Fruit fly (Drosophila melanogaster) whole organism, embryonic: ENCODE results near the gene CG45066.

Experiments used
- B-H1 ChIP-seq: fragments of 200-800 bp; sonication (Bioruptor generic); IDR thresholded peaks from 3 replicates; pipeline ENCODE4 v1.3.6; 2022; ENCODE audit warnings: missing biosample characterization, missing genetic modification characterization
- Bteb2 ChIP-seq: fragments of 200-800 bp; sonication (Bioruptor generic); optimal IDR thresholded peaks from 2 replicates; lab custom pipeline; 2016; ENCODE audit warnings: missing biosample characterization, missing genetic modification characterization
- CG10274 ChIP-seq: fragments of 200-800 bp; sonication (Bioruptor generic); optimal IDR thresholded peaks from 3 replicates; lab custom pipeline; 2017; ENCODE audit warnings: missing biosample characterization, mild to moderate bottlenecking, missing genetic modification characterization
- CG11723 ChIP-seq: fragments of 200-800 bp; sonication (Bioruptor generic); optimal IDR thresholded peaks from 2 replicates; lab custom pipeline; 2017; ENCODE audit warnings: missing biosample characterization, mild to moderate bottlenecking, missing genetic modification characterization
- CG12744 ChIP-seq: fragments of 200-800 bp; sonication (Bioruptor generic); optimal IDR thresholded peaks from 2 replicates; lab custom pipeline; 2016; ENCODE audit warnings: missing biosample characterization, missing genetic modification characterization
- CG12769 ChIP-seq: fragments of 200-800 bp; sonication (Bioruptor generic); optimal IDR thresholded peaks from 2 replicates; lab custom pipeline; 2019; ENCODE audit warnings: missing biosample characterization, mild to moderate bottlenecking, missing genetic modification characterization, moderate library complexity
- CG12942 ChIP-seq: fragments of 200-800 bp; sonication (Bioruptor generic); optimal IDR thresholded peaks from 3 replicates; lab custom pipeline; 2016; ENCODE audit warnings: missing biosample characterization, missing genetic modification characterization
- CG13296 ChIP-seq: fragments of 200-800 bp; sonication (Bioruptor generic); optimal IDR thresholded peaks from 3 replicates; lab custom pipeline; 2018; ENCODE audit warnings: missing biosample characterization, mild to moderate bottlenecking, missing genetic modification characterization
- CG17359 ChIP-seq: fragments of 200-800 bp; sonication (Bioruptor generic); optimal IDR thresholded peaks from 3 replicates; lab custom pipeline; 2018; ENCODE audit warnings: missing biosample characterization, mild to moderate bottlenecking, missing genetic modification characterization, moderate library complexity
- CG17802 ChIP-seq: fragments of 200-800 bp; sonication (Bioruptor generic); optimal IDR thresholded peaks from 2 replicates; lab custom pipeline; 2018; ENCODE audit warnings: missing biosample characterization, mild to moderate bottlenecking, missing genetic modification characterization, moderate library complexity
- CG2712 ChIP-seq: fragments of 200-800 bp; optimal IDR thresholded peaks from 3 replicates; lab custom pipeline; 2019; ENCODE audit warnings: missing biosample characterization, mild to moderate bottlenecking, missing genetic modification characterization, moderate library complexity
- CG32772 ChIP-seq: fragments of 200-800 bp; sonication (Bioruptor generic); IDR thresholded peaks from 2 replicates; pipeline ENCODE4 v1.3.6; 2022; ENCODE audit warnings: missing biosample characterization, missing genetic modification characterization
- CG33213 ChIP-seq: fragments of 200-800 bp; sonication (Bioruptor generic); optimal IDR thresholded peaks from 3 replicates; lab custom pipeline; 2016; ENCODE audit warnings: missing biosample characterization, missing genetic modification characterization
- CG3407 ChIP-seq: fragments of 200-800 bp; sonication (Bioruptor generic); optimal IDR thresholded peaks from 2 replicates; lab custom pipeline; 2018; ENCODE audit warnings: missing biosample characterization, mild to moderate bottlenecking, missing genetic modification characterization
- CG7357 ChIP-seq: fragments of 200-800 bp; sonication (Bioruptor generic); IDR thresholded peaks from 3 replicates; pipeline ENCODE4 v1.3.6; 2022; ENCODE audit warnings: missing biosample characterization, missing genetic modification characterization
- CG8359 ChIP-seq: fragments of 200-800 bp; sonication (Bioruptor generic); optimal IDR thresholded peaks from 2 replicates; lab custom pipeline; 2017; ENCODE audit warnings: missing biosample characterization, mild to moderate bottlenecking, missing genetic modification characterization, borderline replicate concordance
- CG8924 ChIP-seq: fragments of 200-800 bp; optimal IDR thresholded peaks from 3 replicates; lab custom pipeline; 2019; ENCODE audit warnings: missing biosample characterization, mild to moderate bottlenecking, missing genetic modification characterization, moderate library complexity
- CG9817 ChIP-seq: fragments of 200-800 bp; sonication (Bioruptor generic); optimal IDR thresholded peaks from 2 replicates; lab custom pipeline; 2018; ENCODE audit warnings: missing biosample characterization, mild to moderate bottlenecking, missing genetic modification characterization, moderate library complexity
- CG9876 ChIP-seq: fragments of 200-800 bp; sonication (Bioruptor generic); optimal IDR thresholded peaks from 2 replicates; lab custom pipeline; 2016; ENCODE audit warnings: missing biosample characterization, missing genetic modification characterization
- Camta ChIP-seq: fragments of 200-800 bp; sonication (Bioruptor generic); optimal IDR thresholded peaks from 2 replicates; lab custom pipeline; 2016; ENCODE audit warnings: missing biosample characterization, missing genetic modification characterization
- Dek ChIP-seq: fragments of 200-800 bp; sonication (Bioruptor generic); optimal IDR thresholded peaks from 3 replicates; lab custom pipeline; 2019; ENCODE audit warnings: missing biosample characterization, mild to moderate bottlenecking, missing genetic modification characterization, moderate library complexity
- Dp ChIP-seq: fragments of 200-800 bp; sonication (Bioruptor generic); optimal IDR thresholded peaks from 2 replicates; lab custom pipeline; 2018; ENCODE audit warnings: missing biosample characterization, mild to moderate bottlenecking, missing genetic modification characterization, moderate library complexity
- Dref ChIP-seq: fragments of 200-800 bp; sonication (Bioruptor generic); IDR thresholded peaks from 2 replicates; pipeline ENCODE4 v1.3.6; 2022; ENCODE audit warnings: missing biosample characterization, missing genetic modification characterization
- Elba2 ChIP-seq: fragments of 200-800 bp; sonication (Bioruptor generic); optimal IDR thresholded peaks from 3 replicates; lab custom pipeline; 2016; ENCODE audit warnings: missing biosample characterization, missing genetic modification characterization
- H15 ChIP-seq: fragments of 200-800 bp; sonication (Bioruptor generic); IDR thresholded peaks from 3 replicates; pipeline ENCODE4 v1.3.6; 2022; ENCODE audit warnings: missing biosample characterization, missing genetic modification characterization
- H2.0 ChIP-seq: fragments of 200-800 bp; sonication (Bioruptor generic); IDR thresholded peaks from 2 replicates; pipeline ENCODE4 v1.3.6; 2022; ENCODE audit warnings: missing biosample characterization, missing genetic modification characterization
- HLH4C ChIP-seq: fragments of 200-800 bp; sonication (Bioruptor generic); IDR thresholded peaks from 3 replicates; pipeline ENCODE4 v1.3.6; 2022; ENCODE audit warnings: missing biosample characterization, missing genetic modification characterization; ENCODE audit not compliant: partially characterized antibody
- Hey ChIP-seq: fragments of 200-800 bp; sonication (Bioruptor generic); optimal IDR thresholded peaks from 3 replicates; lab custom pipeline; 2018; ENCODE audit warnings: missing biosample characterization, mild to moderate bottlenecking, missing genetic modification characterization
- HmgD ChIP-seq: fragments of 200-800 bp; sonication (Bioruptor generic); optimal IDR thresholded peaks from 3 replicates; lab custom pipeline; 2016; ENCODE audit warnings: missing biosample characterization, missing genetic modification characterization
- MBD-R2 ChIP-seq: fragments of 200-800 bp; sonication (Bioruptor generic); IDR thresholded peaks from 2 replicates; pipeline ENCODE4 v1.3.6; 2022; ENCODE audit warnings: missing biosample characterization, missing genetic modification characterization
- MTF-1 ChIP-seq: fragments of 200-800 bp; sonication (Bioruptor generic); optimal IDR thresholded peaks from 2 replicates; lab custom pipeline; 2018; ENCODE audit warnings: missing biosample characterization, mild to moderate bottlenecking, missing genetic modification characterization, borderline replicate concordance
- Ravus ChIP-seq: fragments of 200-800 bp; sonication (Bioruptor generic); IDR thresholded peaks from 2 replicates; pipeline ENCODE4 v1.3.6; 2022; ENCODE audit warnings: missing biosample characterization, missing genetic modification characterization
- Side ChIP-seq: fragments of 200-800 bp; sonication (Bioruptor generic); optimal IDR thresholded peaks from 2 replicates; lab custom pipeline; 2016; ENCODE audit warnings: missing biosample characterization, missing genetic modification characterization
- Tbp ChIP-seq: fragments of >200 bp; optimal IDR thresholded peaks from 2 replicates; lab custom pipeline; 2018; ENCODE audit warnings: missing biosample characterization, missing genetic modification characterization
- cg ChIP-seq: fragments of 200-800 bp; sonication (Bioruptor generic); optimal IDR thresholded peaks from 3 replicates; lab custom pipeline; 2019; ENCODE audit warnings: missing biosample characterization, mild to moderate bottlenecking, missing genetic modification characterization, moderate library complexity
- ci ChIP-seq: fragments of 200-800 bp; sonication (Bioruptor generic); IDR thresholded peaks from 3 replicates; pipeline ENCODE4 v1.3.6; 2022; ENCODE audit warnings: missing biosample characterization, missing genetic modification characterization
- crol ChIP-seq: fragments of 200-800 bp; sonication (Bioruptor generic); IDR thresholded peaks from 2 replicates; pipeline ENCODE4 v1.3.6; 2022; ENCODE audit warnings: missing biosample characterization, missing genetic modification characterization
- esg ChIP-seq: fragments of 200-800 bp; sonication (Bioruptor generic); conservative IDR thresholded peaks from 2 replicates; pipeline ENCODE4 v1.3.6; 2022; ENCODE audit warnings: missing biosample characterization, missing genetic modification characterization
- fd102C ChIP-seq: fragments of 200-800 bp; sonication (Bioruptor generic); optimal IDR thresholded peaks from 2 replicates; lab custom pipeline; 2018; ENCODE audit warnings: missing biosample characterization, mild to moderate bottlenecking, missing genetic modification characterization, moderate library complexity
- fd64A ChIP-seq: fragments of 200-800 bp; sonication (Bioruptor generic); optimal IDR thresholded peaks from 3 replicates; lab custom pipeline; 2018; ENCODE audit warnings: missing biosample characterization, mild to moderate bottlenecking, missing genetic modification characterization
- gsb ChIP-seq: fragments of 200-800 bp; sonication (Bioruptor generic); IDR thresholded peaks from 2 replicates; pipeline ENCODE4 v1.3.6; 2022; ENCODE audit warnings: missing biosample characterization, missing genetic modification characterization
- jing ChIP-seq: fragments of 200-800 bp; sonication (Bioruptor generic); optimal IDR thresholded peaks from 2 replicates; lab custom pipeline; 2018; ENCODE audit warnings: missing biosample characterization, mild to moderate bottlenecking, missing genetic modification characterization
- mld ChIP-seq: fragments of 200-800 bp; sonication (Bioruptor generic); IDR thresholded peaks from 3 replicates; pipeline ENCODE4 v1.3.6; 2022; ENCODE audit warnings: missing biosample characterization, missing genetic modification characterization; ENCODE audit not compliant: partially characterized antibody
- peb ChIP-seq: fragments of 200-800 bp; sonication (Bioruptor generic); IDR thresholded peaks from 2 replicates; pipeline ENCODE4 v1.3.6; 2022; ENCODE audit warnings: missing biosample characterization, missing genetic modification characterization
- repo ChIP-seq: fragments of 200-800 bp; sonication (Bioruptor generic); optimal IDR thresholded peaks from 2 replicates; lab custom pipeline; 2016; ENCODE audit warnings: missing biosample characterization, missing genetic modification characterization
- salm ChIP-seq: fragments of 200-800 bp; sonication (Bioruptor generic); optimal IDR thresholded peaks from 2 replicates; lab custom pipeline; 2018; ENCODE audit warnings: missing biosample characterization, mild to moderate bottlenecking, missing genetic modification characterization
- seq ChIP-seq: fragments of 200-800 bp; sonication (Bioruptor generic); IDR thresholded peaks from 2 replicates; pipeline ENCODE4 v1.3.6; 2022; ENCODE audit warnings: missing biosample characterization, missing genetic modification characterization
- shn ChIP-seq: fragments of 200-800 bp; sonication (Bioruptor generic); optimal IDR thresholded peaks from 3 replicates; lab custom pipeline; 2016; ENCODE audit warnings: missing biosample characterization, missing genetic modification characterization
- twi ChIP-seq: fragments of 200-800 bp; optimal IDR thresholded peaks from 2 replicates; lab custom pipeline; 2019; ENCODE audit warnings: missing biosample characterization, mild to moderate bottlenecking, missing genetic modification characterization, moderate library complexity
- tx ChIP-seq: fragments of 200-800 bp; sonication (Bioruptor generic); optimal IDR thresholded peaks from 2 replicates; lab custom pipeline; 2016; ENCODE audit warnings: missing biosample characterization, missing genetic modification characterization

Gene CG45066

dm6 chr3L:3090581-3091345 is 20.3 kb downstream of the CG45066 start (continued):
- TF ChIP-seq MBD-R2 (GFP tag; lab: Robert Waterston, UW) (no peak; the same call in 1 of the 2 replicates), salm (no peak), shn (peak; percentile 50), H2.0 (GFP tag; lab: Robert Waterston, UW) (peak; percentile 49), CG2712 (peak; percentile 54), mld (peak; percentile 59; the same call in 1 of the 3 replicates), CG33213 (GFP tag; lab: Kevin White, UChicago) (peak; percentile 8), peb (0 out of 2 replicates have a peak, but pooled peaks have one; percentile 9), CG9876 (GFP tag; lab: Kevin White, UChicago) (peak; percentile 9), crol (GFP tag; lab: Robert Waterston, UW) (0 out of 2 replicates have a peak, but pooled peaks have one; percentile 32), CG9817 (tag; lab: Kevin White, UChicago) (no peak), fd64A (GFP tag; lab: Kevin White, UChicago) (no peak), CG17802 (tag; lab: Kevin White, UChicago) (no peak), Camta (GFP tag; lab: Kevin White, UChicago) (peak; percentile 59), CG12942 (GFP tag; lab: Kevin White, UChicago) (no peak), MTF-1 (GFP tag; lab: Kevin White, UChicago) (peak; percentile 28), Ravus (GFP tag; lab: Robert Waterston, UW) (no peak), CG17359 (tag; lab: Kevin White, UChicago) (peak; percentile 79), gsb (GFP tag; lab: Robert Waterston, UW) (no peak), H15 (GFP tag; lab: Robert Waterston, UW) (no peak), fd102C (GFP tag; lab: Kevin White, UChicago) (no peak), CG13296 (GFP tag; lab: Kevin White, UChicago) (no peak), CG10274 (GFP tag; lab: Kevin White, UChicago) (no peak), Dek (tag; lab: Kevin White, UChicago) (peak; percentile 52), B-H1 (no peak), Dref (GFP tag; lab: Robert Waterston, UW) (no peak), tx (GFP tag; lab: Kevin White, UChicago) (peak; percentile 21), repo (peak; percentile 65), Tbp (GFP tag; lab: Kevin White, UChicago) (peak; percentile 71), ci (GFP tag; lab: Robert Waterston, UW) (peak; percentile 78), Side (GFP tag; lab: Kevin White, UChicago) (peak; percentile 14), Bteb2 (GFP tag; lab: Kevin White, UChicago) (peak; percentile 30), CG8359 (no peak), jing (GFP tag; lab: Kevin White, UChicago) (no peak), Dp (GFP tag; lab: Kevin White, UChicago) (peak; percentile 92), CG8924 (tag; lab: Kevin White, UChicago) (peak; percentile 70), Elba2 (no peak), CG3407 (GFP tag; lab: Kevin White, UChicago) (no peak), CG11723 (no peak), cg (GFP tag; lab: Kevin White, UChicago) (no peak), Hey (tag; lab: Kevin White, UChicago) (no peak), twi (tag; lab: Kevin White, UChicago) (peak; percentile 7), CG7357 (GFP tag; lab: Robert Waterston, UW) (no peak), seq (GFP tag; lab: Robert Waterston, UW) (peak; percentile 67; the same call in 1 of the 2 replicates), CG12744 (GFP tag; lab: Kevin White, UChicago) (no peak), CG32772 (GFP tag; lab: Robert Waterston, UW) (peak; percentile 25; the same call in 1 of the 2 replicates), HLH4C (GFP tag; lab: Robert Waterston, UW) (peak; percentile 34; the same call in 1 of the 3 replicates), HmgD (no peak), CG12769 (tag; lab: Kevin White, UChicago) (no peak), esg (GFP tag; lab: Robert Waterston, UW) (no peak)
